Fruit fly (Drosophila melanogaster) Kc167 (cell line): ENCODE data around the gene Ir87a.

Experiments
- Sin3A ChIP-seq: fragments of >200 bp; optimal IDR thresholded peaks from 2 replicates; lab custom pipeline; 2018; ENCODE audit warnings: missing external identifiers
- h ChIP-seq: fragments of >200 bp; optimal IDR thresholded peaks from 3 replicates; lab custom pipeline; 2018; ENCODE audit warnings: missing external identifiers
- insv ChIP-seq: fragments of >200 bp; optimal IDR thresholded peaks from 3 replicates; lab custom pipeline; 2018; ENCODE audit warnings: missing external identifiers
- ttk ChIP-seq: sonication (Bioruptor generic); optimal IDR thresholded peaks from 2 replicates; lab custom pipeline; 2017; ENCODE audit warnings: missing external identifiers

DNA sequence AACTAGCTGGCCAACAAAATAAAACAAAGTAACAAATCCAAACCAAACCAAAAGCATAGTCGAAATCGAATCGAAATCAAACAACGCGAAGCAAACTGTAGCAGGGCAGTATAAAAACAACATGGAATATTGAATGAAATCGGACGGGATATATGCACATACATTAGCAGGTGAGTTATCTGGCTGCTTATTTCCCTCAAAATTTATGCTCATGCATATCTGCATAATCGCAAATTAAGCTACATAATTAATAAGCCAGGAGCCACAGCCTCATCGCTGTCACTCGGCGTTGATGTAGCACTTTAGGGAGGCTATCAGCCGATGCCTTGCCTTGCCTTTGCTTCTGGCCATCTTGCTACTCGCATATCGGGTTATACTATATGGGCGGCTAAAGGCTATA lies 32.2 kb downstream of the Ir87a start:
- TF ChIP-seq Sin3A (lab: Kevin White, UChicago) (no peak), h (no peak), ttk (no peak), insv (lab: Kevin White, UChicago) (no peak)
